Fruit fly (Drosophila melanogaster) S2 (cell line): Measurements from ENCODE around the gene Sema5c.

Source experiments
- CG8478 ChIP-seq: fragments of >200 bp; optimal IDR thresholded peaks from 2 replicates; lab custom pipeline; 2018
- CTCF ChIP-seq, 2 experiments: fragments of >200 bp; optimal IDR thresholded peaks; 2 replicates each; lab custom pipeline; 2018

Gene Sema5c

dm6 chr3L:12085691-12086078 is 4.1 kb upstream of the Sema5c start:
- TF ChIP-seq CG8478 (lab: Kevin White, UChicago) = no peak
- no peak for TF ChIP-seq CTCF (optimal IDR thresholded peaks at IDR 0.05; lab: Kevin White, UChicago)

DNA sequence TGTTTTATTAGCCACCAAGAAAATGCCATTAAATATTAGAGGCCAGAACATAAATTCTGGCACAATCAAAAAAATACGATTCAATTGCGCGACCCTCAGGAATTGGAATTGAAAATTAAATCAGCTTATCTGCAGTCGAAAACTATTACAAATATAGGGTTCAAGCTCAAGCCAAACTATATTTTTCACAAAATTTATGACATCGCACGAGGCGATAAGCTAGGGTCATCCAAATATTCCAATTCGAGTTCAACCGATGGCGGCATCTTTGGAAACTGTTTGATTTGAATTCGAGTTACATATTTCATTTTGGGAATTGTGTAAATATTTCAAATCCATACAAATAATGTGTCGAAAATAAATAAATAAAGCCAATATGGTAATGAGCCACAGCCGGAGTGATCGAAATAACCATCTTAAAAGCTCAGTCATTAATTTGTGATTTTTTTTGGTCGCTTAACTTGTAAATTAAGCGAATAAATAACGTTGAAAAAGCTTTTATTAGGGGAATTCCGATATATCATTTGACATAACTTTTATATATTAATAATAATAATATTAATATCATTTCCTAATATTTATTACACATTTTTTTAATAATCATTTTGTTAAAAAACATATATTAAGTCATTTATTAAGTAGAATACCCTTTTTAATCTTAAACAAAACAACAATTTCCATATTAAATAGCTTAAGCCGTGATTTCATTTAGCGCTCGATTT is 3.5 kb upstream of the Sema5c start:
- no peak for TF ChIP-seq CG8478 (lab: Kevin White, UChicago)
- TF ChIP-seq CTCF (optimal IDR thresholded peaks at IDR 0.05; lab: Kevin White, UChicago) = no peak

dm6 chr3L:12083861-12084260 is 2.2 kb upstream of the Sema5c start:
- no peak for TF ChIP-seq CG8478 (lab: Kevin White, UChicago)

dm6 chr3L:12083092-12083680 is 1.6 kb upstream of the Sema5c start:
- TF ChIP-seq CG8478 (lab: Kevin White, UChicago) (no peak), CTCF (optimal IDR thresholded peaks at IDR 0.05; lab: Kevin White, UChicago) (no peak)

DNA sequence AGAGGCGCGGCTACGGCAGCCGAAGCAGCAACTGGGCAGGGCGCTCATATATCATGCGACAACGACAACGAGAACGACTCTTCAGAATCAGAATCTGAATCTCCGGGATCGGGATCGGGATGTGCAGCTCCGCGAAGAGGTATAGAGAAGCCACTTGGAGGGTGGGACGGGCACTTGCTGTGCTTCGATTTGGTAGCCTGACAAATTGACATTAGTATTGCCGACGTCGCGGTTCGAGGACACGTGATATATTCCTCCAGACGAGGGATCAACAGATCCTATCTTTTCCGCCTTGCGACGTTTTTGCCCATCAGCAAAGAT is 851 bp upstream of the Sema5c start:
- TF ChIP-seq CG8478 (lab: Kevin White, UChicago) (no peak), CTCF (optimal IDR thresholded peaks at IDR 0.05; lab: Kevin White, UChicago) (no peak)

DNA sequence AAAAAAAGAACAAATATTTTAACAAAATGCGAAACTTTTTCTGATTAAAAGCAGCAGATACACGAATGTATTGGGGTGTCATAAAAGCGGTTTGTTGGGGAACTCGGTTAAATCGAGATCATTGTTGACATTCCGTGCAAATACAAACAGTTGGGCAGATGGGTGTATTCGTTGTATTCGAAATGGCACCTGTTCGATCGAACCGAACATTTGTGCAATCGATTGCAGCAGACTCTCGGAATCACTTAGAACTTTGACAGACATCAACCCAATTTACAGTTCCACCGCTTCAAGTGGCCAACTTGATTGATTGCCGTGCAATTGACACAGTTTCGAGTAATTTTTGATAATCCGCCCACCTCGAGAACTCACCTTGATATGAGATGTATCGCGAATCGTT is 1.2 kb downstream of the Sema5c start:
- no peak for TF ChIP-seq CTCF (optimal IDR thresholded peaks at IDR 0.05; lab: Kevin White, UChicago)
- no peak for TF ChIP-seq CG8478 (lab: Kevin White, UChicago)

DNA sequence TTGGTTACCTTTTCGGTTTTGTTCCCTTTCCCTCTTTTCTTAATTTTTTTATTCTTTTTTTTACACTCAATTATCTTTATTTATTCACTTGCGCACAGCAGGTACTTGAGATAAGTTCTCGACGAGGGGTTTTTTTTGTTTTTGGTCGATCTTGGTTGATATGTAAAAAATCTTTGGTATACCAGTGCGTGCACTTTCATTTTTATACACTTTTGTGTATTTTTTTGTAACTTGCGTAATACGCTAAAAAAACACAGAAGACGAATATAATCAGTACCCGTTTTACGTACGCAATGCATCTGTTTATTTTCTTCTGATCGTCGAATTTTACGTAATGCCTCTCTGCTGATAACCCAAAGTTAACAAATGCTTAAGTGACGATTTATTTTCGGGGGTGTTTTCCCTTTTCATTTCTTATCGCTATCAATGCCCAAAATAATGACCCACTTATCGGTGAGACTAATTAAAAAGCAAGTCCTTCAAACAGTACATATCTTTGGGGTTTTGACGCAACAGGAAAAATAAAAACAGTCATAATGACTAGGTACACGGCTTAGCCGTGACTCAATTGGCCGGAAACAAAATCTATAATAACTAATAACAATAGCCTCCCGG is 2.2 kb downstream of the Sema5c start:
- TF ChIP-seq CTCF (optimal IDR thresholded peaks at IDR 0.05; lab: Kevin White, UChicago) (no peak), CG8478 (lab: Kevin White, UChicago) (no peak)

dm6 chr3L:12078551-12079318 is 2.9 kb downstream of the Sema5c start:
- TF ChIP-seq CG8478 (lab: Kevin White, UChicago) (no peak), CTCF (optimal IDR thresholded peaks at IDR 0.05; lab: Kevin White, UChicago) (no peak)

dm6 chr3L:12077953-12078352 is 3.7 kb downstream of the Sema5c start:
- TF ChIP-seq CG8478 (lab: Kevin White, UChicago) (no peak), CTCF (optimal IDR thresholded peaks at IDR 0.05; lab: Kevin White, UChicago) (no peak)

- TF ChIP-seq CG8478 (lab: Kevin White, UChicago) (no peak), CTCF (optimal IDR thresholded peaks at IDR 0.05; lab: Kevin White, UChicago) (no peak)
Observed at dm6 chr3L:12077348-12077747, 4.3 kb downstream of the Sema5c start.

- TF ChIP-seq CTCF (optimal IDR thresholded peaks at IDR 0.05; lab: Kevin White, UChicago) = no peak
- no peak for TF ChIP-seq CG8478 (lab: Kevin White, UChicago)
Observed at dm6 chr3L:12076312-12076711, 5.3 kb downstream of the Sema5c start.

DNA sequence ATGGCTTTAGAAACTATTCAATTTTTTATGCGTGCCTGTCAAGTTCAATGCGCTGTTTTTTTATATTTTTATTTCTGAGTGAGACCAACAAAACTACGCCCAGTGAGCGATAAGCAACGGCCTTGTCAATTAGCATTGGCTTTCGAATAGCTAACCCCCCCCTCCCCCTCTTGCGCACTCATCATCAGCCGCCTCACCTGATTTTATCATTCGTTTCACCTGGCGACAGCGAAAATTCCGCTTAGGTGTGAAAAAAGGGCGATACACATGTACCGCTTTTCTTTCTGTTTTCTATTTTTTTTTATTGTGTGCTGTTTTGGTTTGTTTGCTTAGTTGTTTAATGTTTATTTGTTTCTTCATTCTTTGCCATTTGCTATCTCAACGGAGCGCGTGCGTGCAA is 6.7 kb downstream of the Sema5c start:
- no peak for TF ChIP-seq CG8478 (lab: Kevin White, UChicago)
- no peak for TF ChIP-seq CTCF (optimal IDR thresholded peaks at IDR 0.05; lab: Kevin White, UChicago)

- TF ChIP-seq CTCF (optimal IDR thresholded peaks at IDR 0.05; lab: Kevin White, UChicago) (no peak), CG8478 (lab: Kevin White, UChicago) (no peak)
Observed at dm6 chr3L:12073861-12074633, 7.6 kb downstream of the Sema5c start.

- TF ChIP-seq CTCF (optimal IDR thresholded peaks at IDR 0.05; lab: Kevin White, UChicago) (no peak), CG8478 (lab: Kevin White, UChicago) (no peak)
Observed at dm6 chr3L:12073076-12073475, 8.6 kb downstream of the Sema5c start.
